Fruit fly (Drosophila melanogaster) whole organism, adult: ENCODE results near the gene tHMG1.

Experiments
- CG11617 ChIP-seq: fragments of 200-800 bp; sonication (Bioruptor generic); optimal IDR thresholded peaks from 2 replicates; lab custom pipeline; 2017; ENCODE audit warnings: mild to moderate bottlenecking, missing biosample characterization, missing genetic modification reagents, missing genetic modification characterization
- CG12768 ChIP-seq: fragments of 200-800 bp; sonication (Bioruptor generic); optimal IDR thresholded peaks from 2 replicates; lab custom pipeline; 2017; ENCODE audit warnings: missing biosample characterization, missing genetic modification characterization, mild to moderate bottlenecking, moderate library complexity, missing genetic modification reagents
- CG5204 ChIP-seq: fragments of 200-800 bp; sonication (Bioruptor generic); optimal IDR thresholded peaks from 2 replicates; lab custom pipeline; 2016; ENCODE audit warnings: missing biosample characterization, missing genetic modification characterization
- CG7101 ChIP-seq: fragments of 200-800 bp; sonication (Bioruptor generic); optimal IDR thresholded peaks from 2 replicates; lab custom pipeline; 2018; ENCODE audit warnings: missing biosample characterization, mild to moderate bottlenecking, missing genetic modification characterization, moderate library complexity
- Hr96 ChIP-seq: fragments of 200-800 bp; sonication (Bioruptor generic); optimal IDR thresholded peaks from 2 replicates; lab custom pipeline; 2016; ENCODE audit warnings: missing biosample characterization, missing genetic modification characterization
- Mnt ChIP-seq: fragments of 200-800 bp; sonication (Bioruptor generic); optimal IDR thresholded peaks from 2 replicates; lab custom pipeline; 2016; ENCODE audit warnings: missing biosample characterization, mild to moderate bottlenecking, missing genetic modification characterization
- cnc ChIP-seq, 2 experiments: fragments of >200 bp; optimal IDR thresholded peaks; 2 replicates each; lab custom pipeline; 2017
- toe ChIP-seq: fragments of 200-800 bp; sonication (Bioruptor generic); optimal IDR thresholded peaks from 2 replicates; lab custom pipeline; 2016; ENCODE audit warnings: missing biosample characterization, missing genetic modification characterization

DNA sequence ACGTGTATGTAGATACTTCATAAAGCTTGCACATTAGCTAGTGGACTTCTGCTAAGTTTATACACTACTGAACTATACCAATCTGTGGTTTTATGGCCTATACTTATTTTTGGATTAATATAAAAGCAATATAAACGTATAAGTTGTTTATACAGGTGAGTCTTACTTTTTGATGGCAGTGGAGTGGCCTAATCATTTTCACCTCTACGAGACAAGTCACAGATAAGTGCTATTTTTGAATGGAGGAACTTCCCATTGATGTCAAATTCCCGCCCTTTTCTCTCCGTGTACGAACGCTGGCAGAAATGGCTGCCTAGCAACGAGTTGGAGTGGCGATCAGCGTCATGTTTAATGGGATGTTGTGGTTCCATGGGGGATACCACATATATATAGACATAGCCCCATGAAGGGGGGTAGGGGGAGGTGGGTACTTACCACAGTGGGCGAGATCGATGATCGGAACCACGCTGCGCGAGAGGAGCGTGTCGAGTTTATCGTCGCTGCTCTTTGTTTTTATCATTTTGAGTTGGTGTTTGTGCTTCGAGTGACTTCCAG is 34.8 kb downstream of the tHMG1 start:
- TF ChIP-seq CG5204 (GFP tag; lab: Kevin White, UChicago): no peak
- TF ChIP-seq Mnt (GFP tag; lab: Kevin White, UChicago): no peak
- TF ChIP-seq Hr96: no peak
- no peak for TF ChIP-seq cnc (optimal IDR thresholded peaks at IDR 0.05; lab: Kevin White, UChicago)
- TF ChIP-seq CG7101 (tag; lab: Kevin White, UChicago): no peak
- TF ChIP-seq CG11617 (GFP tag; lab: Kevin White, UChicago): no peak
- TF ChIP-seq CG12768: no peak
- no peak for TF ChIP-seq toe (GFP tag; lab: Kevin White, UChicago)
